Worm (Caenorhabditis elegans) whole organism, mixed stage, embryonic: ENCODE measurements around the gene Y38C1BA.4.

Experiments used
- M03D4.4 ChIP-seq: sonication (generic microtip); optimal IDR thresholded peaks from 2 replicates; lab custom pipeline; 2017; ENCODE audit warnings: mild to moderate bottlenecking, missing genetic modification characterization, missing compliant biosample characterization
- bed-3 ChIP-seq: fragments of 200-800 bp; sonication (Bioruptor generic); optimal IDR thresholded peaks from 3 replicates; lab custom pipeline; 2018; ENCODE audit warnings: mild to moderate bottlenecking, missing genetic modification characterization, moderate library complexity, missing compliant biosample characterization
- ceh-39 ChIP-seq: fragments of 150-350 bp; optimal IDR thresholded peaks from 2 replicates; lab custom pipeline; 2014; ENCODE audit warnings: missing biosample characterization, missing genetic modification characterization
- ceh-43 ChIP-seq: fragments of 200-800 bp; sonication (Bioruptor generic); optimal IDR thresholded peaks from 2 replicates; lab custom pipeline; 2018; ENCODE audit warnings: mild to moderate bottlenecking, missing genetic modification characterization, moderate library complexity, missing compliant biosample characterization
- ceh-83 ChIP-seq: fragments of 200-800 bp; sonication (Bioruptor generic); optimal IDR thresholded peaks from 2 replicates; lab custom pipeline; 2018; ENCODE audit warnings: mild to moderate bottlenecking, missing genetic modification characterization, missing compliant biosample characterization
- ces-1 ChIP-seq: fragments of 150-350 bp; optimal IDR thresholded peaks from 2 replicates; lab custom pipeline; 2014; ENCODE audit warnings: missing biosample characterization, missing genetic modification reagents, missing genetic modification characterization
- cnd-1 ChIP-seq: fragments of 200-800 bp; sonication (Bioruptor generic); optimal IDR thresholded peaks from 2 replicates; lab custom pipeline; 2018; ENCODE audit warnings: mild to moderate bottlenecking, missing genetic modification characterization, missing compliant biosample characterization
- drap-1 ChIP-seq: fragments of 200-800 bp; sonication (Bioruptor generic); optimal IDR thresholded peaks from 3 replicates; lab custom pipeline; 2018; ENCODE audit warnings: mild to moderate bottlenecking, missing genetic modification characterization, missing compliant biosample characterization
- elt-1 ChIP-seq: sonication (generic microtip); optimal IDR thresholded peaks from 2 replicates; lab custom pipeline; 2017; ENCODE audit warnings: missing genetic modification characterization, mild to moderate bottlenecking, missing compliant biosample characterization, antibody characterized with exemption, moderate library complexity, borderline replicate concordance; ENCODE audit not compliant: insufficient read depth
- elt-3 ChIP-seq: fragments of 150-350 bp; optimal IDR thresholded peaks from 2 replicates; lab custom pipeline; 2014; ENCODE audit warnings: missing biosample characterization, missing genetic modification characterization
- flh-1 ChIP-seq: fragments of 200-800 bp; sonication (Bioruptor generic); optimal IDR thresholded peaks from 2 replicates; lab custom pipeline; 2018; ENCODE audit warnings: mild to moderate bottlenecking, missing genetic modification characterization, moderate library complexity, missing compliant biosample characterization
- hlh-1 ChIP-seq: fragments of 150-350 bp; optimal IDR thresholded peaks from 2 replicates; lab custom pipeline; 2014; ENCODE audit warnings: missing biosample characterization, missing genetic modification reagents, missing genetic modification characterization
- lin-13 ChIP-seq: fragments of 150-350 bp; optimal IDR thresholded peaks from 2 replicates; lab custom pipeline; 2014; ENCODE audit warnings: missing biosample characterization, missing genetic modification characterization
- lin-32 ChIP-seq: fragments of 200-800 bp; sonication (Bioruptor generic); optimal IDR thresholded peaks from 2 replicates; lab custom pipeline; 2018; ENCODE audit warnings: mild to moderate bottlenecking, missing genetic modification characterization, missing compliant biosample characterization
- lsy-2 ChIP-seq: fragments of 150-350 bp; optimal IDR thresholded peaks from 2 replicates; lab custom pipeline; 2014; ENCODE audit warnings: missing biosample characterization, missing genetic modification characterization
- mab-5 ChIP-seq: fragments of 150-350 bp; optimal IDR thresholded peaks from 2 replicates; lab custom pipeline; 2014; ENCODE audit warnings: missing biosample characterization, missing genetic modification characterization
- mep-1 ChIP-seq: fragments of 150-350 bp; optimal IDR thresholded peaks from 2 replicates; lab custom pipeline; 2017; ENCODE audit warnings: missing biosample characterization, missing genetic modification reagents, missing genetic modification characterization, inconsistent platforms
- mls-2 ChIP-seq: sonication (generic microtip); optimal IDR thresholded peaks from 2 replicates; lab custom pipeline; 2016; ENCODE audit warnings: mild to moderate bottlenecking, missing genetic modification characterization, moderate library complexity, missing compliant biosample characterization
- nhr-12 ChIP-seq: fragments of 150-350 bp; optimal IDR thresholded peaks from 2 replicates; lab custom pipeline; 2014; ENCODE audit warnings: missing biosample characterization, missing genetic modification characterization
- nhr-2 ChIP-seq: fragments of 150-350 bp; optimal IDR thresholded peaks from 2 replicates; lab custom pipeline; 2014; ENCODE audit warnings: missing biosample characterization, missing genetic modification characterization
- nhr-237 ChIP-seq: fragments of 150-350 bp; optimal IDR thresholded peaks from 2 replicates; lab custom pipeline; 2014; ENCODE audit warnings: missing biosample characterization, missing genetic modification characterization
- nhr-28 ChIP-seq: fragments of 150-350 bp; optimal IDR thresholded peaks from 2 replicates; lab custom pipeline; 2014; ENCODE audit warnings: missing biosample characterization, missing genetic modification characterization
- nhr-76 ChIP-seq: sonication (generic microtip); optimal IDR thresholded peaks from 2 replicates; lab custom pipeline; 2017; ENCODE audit warnings: missing biosample characterization, missing genetic modification characterization
- pha-4 ChIP-seq: fragments of 150-350 bp; optimal IDR thresholded peaks from 2 replicates; lab custom pipeline; 2018; ENCODE audit warnings: missing biosample characterization, missing genetic modification reagents, missing genetic modification characterization
- sem-2 ChIP-seq: fragments of 200-800 bp; sonication (Bioruptor generic); optimal IDR thresholded peaks from 2 replicates; lab custom pipeline; 2018; ENCODE audit warnings: mild to moderate bottlenecking, missing genetic modification characterization, missing compliant biosample characterization
- tbx-8 ChIP-seq: fragments of 200-800 bp; sonication (Bioruptor generic); optimal IDR thresholded peaks from 2 replicates; lab custom pipeline; 2018; ENCODE audit warnings: mild to moderate bottlenecking, missing genetic modification characterization, moderate library complexity, missing compliant biosample characterization
- unc-62 ChIP-seq: fragments of 150-350 bp; optimal IDR thresholded peaks from 2 replicates; lab custom pipeline; 2014; ENCODE audit warnings: missing biosample characterization, missing genetic modification reagents, missing genetic modification characterization
- zip-8 ChIP-seq: fragments of 150-350 bp; optimal IDR thresholded peaks from 2 replicates; lab custom pipeline; 2014; ENCODE audit warnings: missing biosample characterization, missing genetic modification characterization
- ztf-11 ChIP-seq: fragments of 150-350 bp; optimal IDR thresholded peaks from 2 replicates; lab custom pipeline; 2014; ENCODE audit warnings: missing biosample characterization, missing genetic modification characterization

The Y38C1BA.4 gene

DNA sequence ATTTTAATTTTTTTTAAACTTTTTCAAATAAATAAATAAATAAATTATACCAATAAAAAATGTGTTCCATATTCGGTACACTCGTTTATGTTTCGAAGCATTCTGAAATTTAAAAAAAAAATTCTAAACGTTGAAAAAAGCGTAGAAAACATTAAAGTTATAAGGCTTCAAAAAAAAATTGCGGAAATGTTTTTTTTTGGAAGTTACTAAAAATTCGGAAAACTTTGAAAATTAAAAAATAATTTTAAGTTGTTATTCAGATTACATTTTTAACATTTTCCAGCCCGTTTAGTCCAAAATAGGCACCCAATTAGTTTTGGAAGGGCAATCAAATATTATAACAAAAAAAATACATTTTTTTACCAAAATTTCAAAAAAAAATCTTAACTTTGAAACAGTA, 17.8 kb upstream of the Y38C1BA.4 start, which contains the start of gene Y38C1BA.1:
Gene Y38C1BA.1, minus strand, starts transcription at position 101 of the 400 bp plus-strand sequence.
- TF ChIP-seq pha-4 (tag; lab: Kevin White, UChicago) (no peak), unc-62 (no peak), nhr-237 (tag; lab: Kevin White, UChicago) (no peak), mab-5 (no peak), nhr-28 (no peak), ces-1 (no peak), ceh-39 (tag; lab: Kevin White, UChicago) (no peak), ceh-43 (GFP tag; lab: Kevin White, UChicago) (no peak), M03D4.4 (no peak), ztf-11 (tag; lab: Kevin White, UChicago) (no peak), bed-3 (GFP tag; lab: Kevin White, UChicago) (no peak), sem-2 (GFP tag; lab: Kevin White, UChicago) (no peak), cnd-1 (tag; lab: Kevin White, UChicago) (no peak), lin-13 (no peak), hlh-1 (tag; lab: Kevin White, UChicago) (no peak), mls-2 (no peak), flh-1 (GFP tag; lab: Kevin White, UChicago) (no peak), nhr-76 (tag; lab: Kevin White, UChicago) (no peak)

DNA sequence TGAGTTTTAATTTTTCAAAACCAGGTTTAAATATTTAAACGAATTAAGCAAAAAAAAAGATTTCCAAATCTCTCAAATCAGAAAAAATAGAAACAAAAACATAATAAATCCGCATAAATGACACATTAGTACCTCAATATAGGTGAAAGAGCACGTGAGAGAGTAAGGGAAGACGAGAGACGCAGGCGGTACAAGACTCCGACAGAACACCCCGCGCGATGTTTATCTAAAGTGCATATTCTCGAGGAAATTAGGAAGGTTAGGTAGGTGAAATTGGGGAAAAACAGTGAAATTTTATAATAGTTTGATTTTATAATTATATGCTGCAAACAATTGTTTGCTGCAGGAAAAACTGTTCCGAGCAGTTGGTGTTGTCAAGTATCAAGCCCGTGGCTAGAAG, 17.0 kb upstream of the Y38C1BA.4 start:
- TF ChIP-seq pha-4 (tag; lab: Kevin White, UChicago) (peak; percentile 8), ces-1 (peak; percentile 24), nhr-76 (tag; lab: Kevin White, UChicago) (no peak), mab-5 (peak; percentile 30)

DNA sequence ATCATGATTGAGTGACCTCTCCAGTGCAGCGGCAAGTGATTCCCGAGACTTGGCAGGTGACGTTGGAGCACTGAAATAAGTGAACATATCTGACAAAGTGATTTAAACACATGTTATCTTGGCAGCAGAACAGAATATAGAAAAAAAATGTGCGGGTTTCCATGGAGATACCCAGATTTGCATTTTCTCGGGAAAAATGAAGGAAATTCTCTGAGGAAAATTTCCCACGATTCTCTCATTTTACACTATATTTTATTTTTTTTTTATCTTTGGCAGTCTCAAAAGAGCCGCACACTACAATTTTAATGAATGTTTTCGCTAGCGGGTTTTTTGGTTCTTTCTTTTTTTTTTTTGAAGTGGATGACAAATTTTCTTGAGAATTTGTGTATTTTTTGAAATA, 7.8 kb upstream of the Y38C1BA.4 start:
- TF ChIP-seq mab-5 = no peak

DNA sequence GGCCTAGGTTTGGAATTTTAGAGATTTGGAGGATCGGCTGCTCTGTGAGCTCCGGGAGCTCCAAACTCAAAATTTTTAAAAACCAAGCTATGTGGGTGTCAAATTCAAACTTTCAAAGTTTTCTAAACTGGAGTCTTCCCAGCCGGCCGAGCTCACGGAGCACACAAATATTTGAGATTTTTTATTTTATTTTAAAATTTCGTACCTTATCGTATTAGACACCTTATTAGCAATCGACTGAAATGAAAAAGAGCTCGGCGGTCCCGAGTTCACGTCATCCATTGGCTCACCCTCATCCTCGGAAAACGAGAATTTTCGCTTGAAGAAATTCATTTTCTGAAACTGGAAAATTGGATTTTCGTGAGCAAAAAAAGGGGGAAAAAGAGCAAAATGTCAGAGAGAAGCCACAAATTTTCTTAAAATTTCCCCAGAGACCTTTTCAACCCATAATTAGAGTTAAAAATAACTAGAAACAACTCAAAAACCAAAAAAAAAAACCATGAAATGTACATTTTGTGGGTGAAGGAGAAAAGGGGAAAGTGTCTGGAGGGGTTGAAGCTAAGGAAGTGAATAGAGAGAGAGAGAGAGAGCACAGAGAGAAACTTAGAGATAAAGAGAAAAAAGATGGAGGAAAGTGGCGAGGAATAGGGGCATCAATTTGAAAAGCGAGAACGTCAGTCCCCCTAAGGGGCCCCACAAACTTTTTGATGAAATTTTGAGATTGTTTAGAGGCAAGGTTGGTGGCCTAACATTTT, 6.7 kb upstream of the Y38C1BA.4 start, which contains the start of gene snn-1:
Gene snn-1, minus strand, starts transcription at position 355 of the 755 bp plus-strand sequence.
- TF ChIP-seq ztf-11 (tag; lab: Kevin White, UChicago) (no peak), ces-1 (peak; percentile 55)

DNA sequence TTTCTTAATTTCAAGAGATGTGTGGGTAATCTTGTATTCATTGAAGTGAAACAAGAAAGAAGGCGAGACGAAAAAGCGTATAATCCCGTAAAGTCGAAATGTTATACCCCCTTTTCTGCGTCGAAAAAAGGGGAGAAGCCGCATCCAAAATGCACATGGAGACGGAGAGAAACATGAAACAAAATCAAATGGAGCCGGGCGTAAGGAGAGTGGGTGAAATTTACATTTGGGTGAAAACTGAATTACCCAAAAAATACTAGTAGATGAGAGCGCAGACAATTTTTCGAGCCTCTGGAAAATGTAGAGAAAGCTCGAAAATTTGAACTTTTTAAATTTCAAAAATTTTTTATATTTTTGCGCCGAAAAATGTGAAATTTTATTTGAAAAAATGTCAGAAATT, 5.4 kb upstream of the Y38C1BA.4 start:
- TF ChIP-seq nhr-237 (tag; lab: Kevin White, UChicago) (no peak), ces-1 (peak; percentile 79)
- TF ChIP-seq, all 35 proteins: peak for 1

DNA sequence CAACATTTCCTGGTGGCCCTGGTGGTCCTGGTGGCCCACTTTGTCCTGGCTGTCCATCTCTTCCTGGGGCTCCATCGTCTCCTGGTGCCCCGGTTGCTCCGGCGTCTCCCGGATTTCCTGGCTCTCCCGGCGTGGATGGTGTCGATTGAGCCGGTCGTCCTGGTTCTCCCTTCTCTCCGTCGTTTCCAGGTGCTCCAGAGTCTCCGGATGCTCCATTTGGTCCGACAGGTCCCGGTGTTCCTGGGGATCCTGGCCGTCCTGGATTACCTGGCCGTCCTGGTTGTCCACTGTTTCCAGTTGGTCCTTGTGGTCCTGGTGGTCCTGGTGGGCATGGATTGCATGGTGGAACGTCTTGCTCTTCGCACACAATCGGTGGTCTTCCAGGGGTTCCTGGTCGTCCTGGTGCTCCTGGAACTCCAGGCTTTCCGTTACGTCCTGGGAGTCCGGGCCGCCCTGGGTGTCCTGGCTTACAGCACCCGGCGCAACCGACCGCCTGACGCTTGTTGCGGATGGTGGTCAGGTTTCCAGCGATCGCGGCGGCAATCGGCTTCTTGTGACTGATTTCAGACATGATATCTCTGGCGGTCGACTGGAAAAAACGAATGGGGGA, 3.1 kb upstream of the Y38C1BA.4 start:
- TF ChIP-seq nhr-12 (no peak), mep-1 (no peak), drap-1 (GFP tag; lab: Kevin White, UChicago) (no peak), sem-2 (GFP tag; lab: Kevin White, UChicago) (no peak), flh-1 (GFP tag; lab: Kevin White, UChicago) (no peak), nhr-76 (tag; lab: Kevin White, UChicago) (no peak), nhr-237 (tag; lab: Kevin White, UChicago) (no peak)

DNA sequence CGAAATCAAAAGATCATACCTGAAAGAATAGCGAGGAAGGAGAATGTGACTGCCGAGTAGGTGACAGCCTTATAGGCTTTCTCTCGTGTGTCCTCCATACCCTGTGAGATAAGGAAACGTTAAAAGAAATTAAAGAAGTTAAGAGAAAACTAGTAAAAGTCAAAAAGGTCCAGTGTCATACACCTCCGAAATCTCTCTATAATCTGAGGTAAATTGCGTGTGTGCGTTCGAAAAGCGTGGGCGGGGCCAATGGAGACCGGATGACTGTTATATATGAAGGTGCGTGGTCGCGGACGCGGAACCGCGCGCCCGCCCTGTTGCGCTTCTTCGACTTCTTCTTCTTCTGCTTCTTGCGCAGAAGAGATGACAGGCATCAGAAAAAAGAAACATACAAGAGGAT, 1.5 kb upstream of the Y38C1BA.4 start, which contains the start of gene col-109:
Gene col-109, minus strand, starts transcription at position 101 of the 400 bp plus-strand sequence.
- TF ChIP-seq flh-1 (GFP tag; lab: Kevin White, UChicago) (no peak), ceh-83 (GFP tag; lab: Kevin White, UChicago) (no peak), mls-2 (no peak), mab-5 (no peak), lsy-2 (tag; lab: Kevin White, UChicago) (no peak), elt-1 (tag; lab: Kevin White, UChicago) (no peak), lin-32 (GFP tag; lab: Kevin White, UChicago) (no peak), nhr-2 (tag; lab: Kevin White, UChicago) (no peak), hlh-1 (tag; lab: Kevin White, UChicago) (no peak), nhr-28 (no peak), elt-3 (tag; lab: Kevin White, UChicago) (no peak), mep-1 (no peak), tbx-8 (GFP tag; lab: Kevin White, UChicago) (no peak), zip-8 (tag; lab: Kevin White, UChicago) (no peak), ces-1 (no peak), ztf-11 (tag; lab: Kevin White, UChicago) (no peak), cnd-1 (tag; lab: Kevin White, UChicago) (no peak), drap-1 (GFP tag; lab: Kevin White, UChicago) (no peak)
